Fruit fly (Drosophila melanogaster) whole organism, embryonic: ENCODE results near the gene pod1.

ENCODE experiments used
- Adf1 ChIP-seq: fragments of 200-800 bp; sonication (Bioruptor generic); IDR thresholded peaks from 2 replicates; pipeline ENCODE4 v1.3.6; 2022; ENCODE audit warnings: missing biosample characterization, missing genetic modification characterization
- B-H2 ChIP-seq: fragments of 200-800 bp; sonication (Bioruptor generic); optimal IDR thresholded peaks from 2 replicates; lab custom pipeline; 2018; ENCODE audit warnings: missing biosample characterization, mild to moderate bottlenecking, missing genetic modification characterization
- Bgb ChIP-seq: fragments of 200-800 bp; sonication (Bioruptor generic); IDR thresholded peaks from 2 replicates; pipeline ENCODE4 v1.3.6; 2022; ENCODE audit warnings: missing biosample characterization, missing genetic modification characterization; ENCODE audit not compliant: partially characterized antibody
- BtbVII ChIP-seq: fragments of 200-800 bp; sonication (Bioruptor generic); optimal IDR thresholded peaks from 3 replicates; lab custom pipeline; 2017; ENCODE audit warnings: missing biosample characterization, mild to moderate bottlenecking, missing genetic modification characterization
- CG10147 ChIP-seq: fragments of 200-800 bp; sonication (Bioruptor generic); optimal IDR thresholded peaks from 2 replicates; lab custom pipeline; 2019; ENCODE audit warnings: missing biosample characterization, mild to moderate bottlenecking, missing genetic modification characterization, moderate library complexity
- CG10431 ChIP-seq: fragments of 200-800 bp; sonication (Bioruptor generic); optimal IDR thresholded peaks from 3 replicates; lab custom pipeline; 2018; ENCODE audit warnings: missing biosample characterization, mild to moderate bottlenecking, missing genetic modification characterization
- CG11247 ChIP-seq: fragments of 200-800 bp; sonication (Bioruptor generic); IDR thresholded peaks from 2 replicates; pipeline ENCODE4 v1.3.6; 2022; ENCODE audit warnings: missing biosample characterization, missing genetic modification characterization
- CG11456 ChIP-seq: fragments of 200-800 bp; sonication (Bioruptor generic); IDR thresholded peaks from 3 replicates; pipeline ENCODE4 v1.3.6; 2022; ENCODE audit warnings: missing biosample characterization, missing genetic modification characterization
- CG13624 ChIP-seq: fragments of 200-800 bp; sonication (Bioruptor generic); optimal IDR thresholded peaks from 2 replicates; lab custom pipeline; 2016; ENCODE audit warnings: missing biosample characterization, missing genetic modification characterization
- CG13775 ChIP-seq: fragments of 200-800 bp; sonication (Bioruptor generic); optimal IDR thresholded peaks from 3 replicates; lab custom pipeline; 2017; ENCODE audit warnings: missing biosample characterization, mild to moderate bottlenecking, missing genetic modification characterization
- CG13894 ChIP-seq: fragments of 200-800 bp; sonication (Bioruptor generic); optimal IDR thresholded peaks from 3 replicates; lab custom pipeline; 2018; ENCODE audit warnings: missing biosample characterization, mild to moderate bottlenecking, missing genetic modification characterization, moderate library complexity
- CG16815 ChIP-seq: fragments of 200-800 bp; sonication (Bioruptor generic); optimal IDR thresholded peaks from 3 replicates; lab custom pipeline; 2017; ENCODE audit warnings: missing biosample characterization, mild to moderate bottlenecking, missing genetic modification characterization
- CG17385 ChIP-seq: fragments of 200-800 bp; sonication (Bioruptor generic); optimal IDR thresholded peaks from 3 replicates; lab custom pipeline; 2018; ENCODE audit warnings: missing biosample characterization, mild to moderate bottlenecking, missing genetic modification characterization
- CG17802 ChIP-seq: fragments of 200-800 bp; sonication (Bioruptor generic); optimal IDR thresholded peaks from 2 replicates; lab custom pipeline; 2018; ENCODE audit warnings: missing biosample characterization, mild to moderate bottlenecking, missing genetic modification characterization, moderate library complexity
- CG3407 ChIP-seq: fragments of 200-800 bp; sonication (Bioruptor generic); optimal IDR thresholded peaks from 2 replicates; lab custom pipeline; 2018; ENCODE audit warnings: missing biosample characterization, mild to moderate bottlenecking, missing genetic modification characterization
- CG34422 ChIP-seq: fragments of 200-800 bp; sonication (Bioruptor generic); IDR thresholded peaks from 3 replicates; pipeline ENCODE4 v1.3.6; 2022; ENCODE audit warnings: missing biosample characterization, missing genetic modification characterization
- CG4404 ChIP-seq: fragments of 200-800 bp; sonication (Bioruptor generic); IDR thresholded peaks from 2 replicates; pipeline ENCODE4 v1.3.6; 2022; ENCODE audit warnings: missing biosample characterization, missing genetic modification characterization
- CG4854 ChIP-seq: fragments of 200-800 bp; sonication (Bioruptor generic); optimal IDR thresholded peaks from 2 replicates; lab custom pipeline; 2016; ENCODE audit warnings: missing biosample characterization, missing genetic modification characterization, inconsistent platforms
- CG7745 ChIP-seq: fragments of 200-800 bp; sonication (Bioruptor generic); optimal IDR thresholded peaks from 2 replicates; lab custom pipeline; 2018; ENCODE audit warnings: missing biosample characterization, mild to moderate bottlenecking, missing genetic modification characterization, moderate library complexity
- CG7786 ChIP-seq: fragments of 200-800 bp; sonication (Bioruptor generic); optimal IDR thresholded peaks from 2 replicates; lab custom pipeline; 2016; ENCODE audit warnings: missing biosample characterization, missing genetic modification characterization
- CG8924 ChIP-seq: fragments of 200-800 bp; optimal IDR thresholded peaks from 3 replicates; lab custom pipeline; 2019; ENCODE audit warnings: missing biosample characterization, mild to moderate bottlenecking, missing genetic modification characterization, moderate library complexity
- CG9727 ChIP-seq: fragments of 200-800 bp; sonication (Bioruptor generic); optimal IDR thresholded peaks from 3 replicates; lab custom pipeline; 2017; ENCODE audit warnings: missing biosample characterization, mild to moderate bottlenecking, missing genetic modification characterization
- Dip2 ChIP-seq: fragments of 200-800 bp; sonication (Bioruptor generic); IDR thresholded peaks from 2 replicates; pipeline ENCODE4 v1.3.6; 2022; ENCODE audit warnings: missing biosample characterization, missing genetic modification characterization
- Doc3 ChIP-seq: fragments of 200-800 bp; sonication (Bioruptor generic); IDR thresholded peaks from 3 replicates; pipeline ENCODE4 v1.3.6; 2022; ENCODE audit warnings: missing biosample characterization, missing genetic modification characterization; ENCODE audit not compliant: partially characterized antibody
- HLHmδ ChIP-seq: fragments of 200-800 bp; sonication (Bioruptor generic); optimal IDR thresholded peaks from 2 replicates; lab custom pipeline; 2018; ENCODE audit warnings: missing biosample characterization, mild to moderate bottlenecking, missing genetic modification characterization, moderate library complexity
- Hmx ChIP-seq: fragments of 200-800 bp; sonication (Bioruptor generic); optimal IDR thresholded peaks from 2 replicates; lab custom pipeline; 2016; ENCODE audit warnings: missing biosample characterization, missing genetic modification characterization
- Hr78 ChIP-seq, 2 experiments: fragments of 200-800 bp in 1 of 2; fragments of >200 bp in 1 of 2; sonication (Bioruptor generic) in 1 of 2; optimal IDR thresholded peaks; 2 replicates each; lab custom pipeline; 2017 to 2019; ENCODE audit warnings: missing biosample characterization in 2 of 2, missing genetic modification characterization in 2 of 2, mild to moderate bottlenecking in 1 of 2, moderate library complexity in 1 of 2
- Lim3 ChIP-seq: fragments of 200-800 bp; sonication (Bioruptor generic); IDR thresholded peaks from 2 replicates; pipeline ENCODE4 v1.3.6; 2022; ENCODE audit warnings: missing biosample characterization, missing genetic modification characterization
- Neu2 ChIP-seq: fragments of 200-800 bp; sonication (Bioruptor generic); optimal IDR thresholded peaks from 3 replicates; lab custom pipeline; 2016; ENCODE audit warnings: missing biosample characterization, missing genetic modification characterization, borderline replicate concordance
- Nf-YA ChIP-seq: fragments of 200-800 bp; sonication (Bioruptor generic); IDR thresholded peaks from 2 replicates; pipeline ENCODE4 v1.3.6; 2022; ENCODE audit warnings: missing biosample characterization, missing genetic modification characterization
- NfI ChIP-seq: fragments of 200-800 bp; sonication (Bioruptor generic); optimal IDR thresholded peaks from 3 replicates; lab custom pipeline; 2018; ENCODE audit warnings: missing biosample characterization, mild to moderate bottlenecking, missing genetic modification characterization, moderate library complexity
- bab2 ChIP-seq: fragments of 200-800 bp; sonication (Bioruptor generic); optimal IDR thresholded peaks from 2 replicates; lab custom pipeline; 2016; ENCODE audit warnings: missing biosample characterization, missing genetic modification characterization
- cas ChIP-seq: fragments of 200-800 bp; sonication (Bioruptor generic); IDR thresholded peaks from 2 replicates; pipeline ENCODE4 v1.3.6; 2022; ENCODE audit warnings: missing biosample characterization, missing genetic modification characterization
- corto ChIP-seq: fragments of 200-800 bp; sonication (Bioruptor generic); optimal IDR thresholded peaks from 2 replicates; lab custom pipeline; 2016; ENCODE audit warnings: missing biosample characterization, mild to moderate bottlenecking, missing genetic modification characterization, moderate library complexity
- dmrt11E ChIP-seq: fragments of 200-800 bp; sonication (Bioruptor generic); optimal IDR thresholded peaks from 3 replicates; lab custom pipeline; 2018; ENCODE audit warnings: missing biosample characterization, mild to moderate bottlenecking, missing genetic modification characterization, moderate library complexity
- en ChIP-seq: fragments of 200-800 bp; sonication (Bioruptor generic); optimal IDR thresholded peaks from 2 replicates; lab custom pipeline; 2016; ENCODE audit warnings: missing biosample characterization, missing genetic modification characterization
- gem ChIP-seq: fragments of 200-800 bp; sonication (Bioruptor generic); optimal IDR thresholded peaks from 2 replicates; lab custom pipeline; 2019; ENCODE audit warnings: missing biosample characterization, mild to moderate bottlenecking, missing genetic modification characterization, moderate library complexity
- peb ChIP-seq: fragments of 200-800 bp; sonication (Bioruptor generic); IDR thresholded peaks from 2 replicates; pipeline ENCODE4 v1.3.6; 2022; ENCODE audit warnings: missing biosample characterization, missing genetic modification characterization
- phol ChIP-seq: fragments of 200-800 bp; sonication (Bioruptor generic); optimal IDR thresholded peaks from 3 replicates; lab custom pipeline; 2018; ENCODE audit warnings: missing biosample characterization, mild to moderate bottlenecking, missing genetic modification characterization, moderate library complexity
- schlank ChIP-seq: fragments of 200-800 bp; sonication (Bioruptor generic); optimal IDR thresholded peaks from 2 replicates; lab custom pipeline; 2018; ENCODE audit warnings: missing biosample characterization, mild to moderate bottlenecking, missing genetic modification characterization
- sd ChIP-seq: fragments of 200-800 bp; sonication (Bioruptor generic); optimal IDR thresholded peaks from 3 replicates; lab custom pipeline; 2018; ENCODE audit warnings: missing biosample characterization, mild to moderate bottlenecking, missing genetic modification characterization, moderate library complexity
- sim ChIP-seq: fragments of 200-800 bp; sonication (Bioruptor generic); IDR thresholded peaks from 2 replicates; pipeline ENCODE4 v1.3.6; 2022; ENCODE audit warnings: missing biosample characterization, missing genetic modification characterization
- sisA ChIP-seq: fragments of 200-800 bp; sonication (Bioruptor generic); IDR thresholded peaks from 2 replicates; pipeline ENCODE4 v1.3.6; 2022; ENCODE audit warnings: missing biosample characterization, missing genetic modification characterization
- so ChIP-seq: fragments of 200-800 bp; sonication (Bioruptor generic); IDR thresholded peaks from 3 replicates; pipeline ENCODE4 v1.3.6; 2022; ENCODE audit warnings: missing biosample characterization, missing genetic modification characterization
- sr ChIP-seq: fragments of 200-800 bp; sonication (Bioruptor generic); IDR thresholded peaks from 3 replicates; pipeline ENCODE4 v1.3.6; 2022; ENCODE audit warnings: missing biosample characterization, missing genetic modification characterization
- sug ChIP-seq: fragments of 200-800 bp; optimal IDR thresholded peaks from 2 replicates; lab custom pipeline; 2019; ENCODE audit warnings: missing biosample characterization, mild to moderate bottlenecking, missing genetic modification characterization, moderate library complexity
- tll ChIP-seq, 2 experiments: fragments of 200-800 bp in 1 of 2; fragments of >200 bp in 1 of 2; sonication (Bioruptor generic) in 1 of 2; optimal IDR thresholded peaks; 2 replicates each; lab custom pipeline; 2017 to 2019; ENCODE audit warnings: missing biosample characterization in 2 of 2, missing genetic modification characterization in 2 of 2, mild to moderate bottlenecking in 1 of 2, moderate library complexity in 1 of 2
- wek ChIP-seq: fragments of 200-800 bp; sonication (Bioruptor generic); optimal IDR thresholded peaks from 3 replicates; lab custom pipeline; 2018; ENCODE audit warnings: missing biosample characterization, mild to moderate bottlenecking, missing genetic modification characterization, moderate library complexity
- zfh1 ChIP-seq: fragments of 200-800 bp; sonication (Bioruptor generic); IDR thresholded peaks from 3 replicates; pipeline ENCODE4 v1.3.6; 2022; ENCODE audit warnings: missing biosample characterization, missing genetic modification characterization

pod1 gene

DNA sequence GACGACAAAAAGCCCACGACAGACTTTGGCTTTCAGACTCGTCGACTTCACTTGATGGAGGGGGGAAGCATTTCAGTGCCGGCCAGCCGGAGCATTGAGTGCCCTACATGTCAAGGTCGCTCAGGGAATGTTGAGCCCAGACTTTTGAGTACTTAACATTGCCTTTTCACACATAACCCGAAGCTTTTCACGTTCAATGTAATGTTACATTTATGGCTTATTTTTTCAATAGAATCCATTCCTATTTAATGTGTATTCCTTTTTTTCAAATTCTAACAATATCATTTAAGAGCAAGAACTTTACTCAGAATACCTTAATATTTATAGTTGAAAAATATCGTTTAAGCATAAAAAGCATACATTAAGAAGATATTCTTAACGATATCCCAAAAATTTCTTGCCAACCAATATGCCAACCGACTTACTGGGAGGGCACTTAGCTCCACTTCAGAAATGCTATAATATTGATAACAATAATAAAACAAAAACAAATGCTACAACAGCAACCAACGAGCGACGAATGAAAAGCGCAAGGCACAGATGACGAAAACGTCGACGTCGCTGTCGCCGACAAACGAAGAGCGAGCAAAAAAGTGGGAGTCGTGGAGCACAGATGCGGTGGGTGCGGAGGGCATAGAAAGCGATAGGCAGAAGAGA lies 56.4 kb downstream of the pod1 start (continued):
- TF ChIP-seq sr (GFP tag; lab: Robert Waterston, UW) (peak; percentile 47; the same call in 2 of the 3 replicates), CG11247 (GFP tag; lab: Robert Waterston, UW) (peak; percentile 64), CG4854 (GFP tag; lab: Kevin White, UChicago) (peak; percentile 61), wek (GFP tag; lab: Kevin White, UChicago) (no peak), zfh1 (GFP tag; lab: Robert Waterston, UW) (peak; percentile 60), sim (0 out of 2 replicates have a peak, but pooled peaks have one; percentile 5), phol (tag; lab: Kevin White, UChicago) (peak; percentile 90), gem (tag; lab: Kevin White, UChicago) (peak; percentile 72), CG16815 (no peak), CG10431 (GFP tag; lab: Kevin White, UChicago) (no peak), CG8924 (tag; lab: Kevin White, UChicago) (peak; percentile 56), sisA (GFP tag; lab: Robert Waterston, UW) (peak; percentile 85), Bgb (GFP tag; lab: Robert Waterston, UW) (no peak), CG13624 (peak; percentile 73), Hmx (GFP tag; lab: Kevin White, UChicago) (peak; percentile 82), cas (GFP tag; lab: Robert Waterston, UW) (0 out of 2 replicates have a peak, but pooled peaks have one; percentile 41), CG13775 (GFP tag; lab: Kevin White, UChicago) (peak; percentile 64), Lim3 (no peak), CG3407 (GFP tag; lab: Kevin White, UChicago) (no peak), B-H2 (no peak), tll (GFP tag; optimal IDR thresholded peaks at IDR 0.05; lab: Kevin White, UChicago) (no peak), CG17385 (peak; percentile 73), sug (tag; lab: Kevin White, UChicago) (peak; percentile 25), bab2 (no peak), BtbVII (GFP tag; lab: Kevin White, UChicago) (peak; percentile 82), schlank (tag; lab: Kevin White, UChicago) (no peak), CG7745 (tag; lab: Kevin White, UChicago) (no peak), en (peak; percentile 80), CG10147 (GFP tag; lab: Kevin White, UChicago) (peak; percentile 82), HLHmδ (no peak), Dip2 (GFP tag; lab: Robert Waterston, UW) (no peak), CG34422 (peak; percentile 81), corto (GFP tag; lab: Kevin White, UChicago) (peak; percentile 21), CG9727 (GFP tag; lab: Kevin White, UChicago) (peak; percentile 90), CG7786 (GFP tag; lab: Kevin White, UChicago) (no peak), CG11456 (GFP tag; lab: Robert Waterston, UW) (peak; percentile 79), NfI (GFP tag; lab: Kevin White, UChicago) (no peak), CG17802 (tag; lab: Kevin White, UChicago) (no peak), dmrt11E (tag; lab: Kevin White, UChicago) (no peak), peb (0 out of 2 replicates have a peak, but pooled peaks have one; percentile 28), CG4404 (peak; percentile 62), so (GFP tag; lab: Robert Waterston, UW) (0 out of 3 replicates have a peak, but pooled peaks have one; percentile 30), Adf1 (GFP tag; lab: Robert Waterston, UW) (peak; percentile 88), Nf-YA (GFP tag; lab: Robert Waterston, UW) (peak; percentile 49; the same call in 1 of the 2 replicates), sd (tag; lab: Kevin White, UChicago) (peak; percentile 27), Doc3 (GFP tag; lab: Robert Waterston, UW) (no peak), Hr78 (GFP tag; optimal IDR thresholded peaks at IDR 0.05; lab: Kevin White, UChicago) (no peak), Neu2 (GFP tag; lab: Kevin White, UChicago) (peak; percentile 7), CG13894 (tag; lab: Kevin White, UChicago) (peak; percentile 38)
